Fruit fly (Drosophila melanogaster): ENCODE measurements around the gene CG17666.

The CG17666 gene

dm6 chr3L:12790783-12791678 lies 9.9 kb downstream of the CG17666 start:
- TF ChIP-seq noc (tag; optimal IDR thresholded peaks at IDR 0.05): no peak

- peak; percentile 25 for TF ChIP-seq noc (tag; optimal IDR thresholded peaks at IDR 0.05)
Measured at dm6 chr3L:12791679-12792229, 10.6 kb downstream of the CG17666 start.

DNA sequence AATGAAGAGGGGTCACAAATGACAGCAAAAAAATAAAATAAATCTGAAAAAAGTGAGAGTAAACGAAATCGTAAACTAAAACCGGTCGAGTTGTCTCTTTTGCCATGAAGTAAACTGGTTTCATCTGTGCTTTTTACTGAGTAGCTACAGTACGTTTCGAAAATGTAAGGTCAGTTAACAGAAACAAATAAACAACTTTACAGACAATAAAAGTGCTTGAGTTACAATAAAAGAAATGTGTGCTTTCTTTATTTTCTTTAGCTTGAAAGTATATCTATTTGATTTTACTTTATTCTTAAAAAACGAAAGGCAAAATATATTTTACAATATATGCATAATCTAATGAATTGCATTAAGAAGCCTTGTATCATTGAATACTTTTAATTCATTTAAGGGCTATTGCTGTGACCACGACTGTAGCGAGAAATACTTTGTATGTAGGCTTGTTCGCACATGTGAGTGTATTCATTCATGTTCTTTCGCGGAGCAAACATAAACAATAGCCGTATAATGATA lies 11.9 kb downstream of the CG17666 start:
- peak; percentile 84 for TF ChIP-seq noc (tag; optimal IDR thresholded peaks at IDR 0.05)

dm6 chr3L:12794532-12794931 lies 13.4 kb downstream of the CG17666 start:
- no peak for TF ChIP-seq noc (tag; optimal IDR thresholded peaks at IDR 0.05)

dm6 chr3L:12796077-12796641 lies 15.0 kb downstream of the CG17666 start:
- TF ChIP-seq noc (tag; optimal IDR thresholded peaks at IDR 0.05): no peak

DNA sequence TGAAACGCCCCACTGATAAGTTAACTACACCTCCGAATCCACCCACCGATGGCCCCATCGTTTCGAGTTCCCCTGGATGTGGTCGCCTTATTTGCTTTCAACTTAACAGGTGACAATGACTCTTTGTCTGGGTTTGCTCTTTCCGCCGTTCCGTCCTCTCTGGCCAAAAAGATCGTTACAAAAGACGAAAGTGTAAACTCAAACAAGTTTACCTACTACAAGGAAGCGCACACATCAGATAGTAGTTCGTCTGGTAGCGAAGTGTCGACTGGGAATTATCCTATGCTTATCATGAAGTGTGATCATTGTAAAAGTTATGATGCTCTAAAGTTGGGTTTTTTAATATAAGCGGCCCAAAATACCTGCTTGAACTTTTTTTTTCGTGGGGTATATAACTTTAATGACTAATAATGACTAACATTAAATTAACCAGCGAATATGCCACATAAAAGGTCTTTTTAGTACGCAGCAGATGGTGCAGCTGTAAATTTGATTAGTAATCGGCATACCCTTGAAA lies 17.7 kb downstream of the CG17666 start:
- TF ChIP-seq noc (tag; optimal IDR thresholded peaks at IDR 0.05): no peak

DNA sequence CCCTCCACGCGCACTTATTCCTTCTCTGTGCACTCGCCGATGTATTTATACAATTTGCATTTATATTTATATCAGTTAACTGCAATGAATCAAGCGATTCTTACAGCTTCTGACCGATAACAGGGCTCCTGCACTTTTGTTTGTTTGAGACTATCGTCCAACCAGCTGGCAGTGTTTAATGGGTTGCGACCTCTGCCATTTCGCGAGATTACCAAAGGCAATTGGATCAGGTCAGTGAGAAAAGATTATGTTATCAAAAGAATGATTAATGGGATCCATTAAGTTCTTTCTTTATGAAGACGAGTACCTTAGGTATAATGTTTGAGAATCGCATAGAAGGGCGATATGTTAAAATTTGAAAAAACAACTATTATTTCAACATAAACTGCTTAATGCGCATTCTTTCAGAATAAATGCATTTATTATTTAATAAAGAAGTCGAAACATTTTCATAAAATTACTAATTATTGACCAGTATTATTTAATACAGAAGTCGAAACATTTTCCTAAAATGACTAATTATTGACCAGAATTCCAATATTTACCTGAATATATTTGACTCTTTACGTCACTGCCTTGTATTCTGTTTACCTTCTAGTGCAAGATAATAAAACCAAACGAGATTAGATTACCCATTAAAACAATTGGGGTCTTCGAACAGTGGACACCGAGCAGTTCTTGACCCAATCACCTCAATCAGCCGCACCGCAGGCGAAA lies 18.5 kb downstream of the CG17666 start:
- no peak for TF ChIP-seq noc (tag; optimal IDR thresholded peaks at IDR 0.05)

DNA sequence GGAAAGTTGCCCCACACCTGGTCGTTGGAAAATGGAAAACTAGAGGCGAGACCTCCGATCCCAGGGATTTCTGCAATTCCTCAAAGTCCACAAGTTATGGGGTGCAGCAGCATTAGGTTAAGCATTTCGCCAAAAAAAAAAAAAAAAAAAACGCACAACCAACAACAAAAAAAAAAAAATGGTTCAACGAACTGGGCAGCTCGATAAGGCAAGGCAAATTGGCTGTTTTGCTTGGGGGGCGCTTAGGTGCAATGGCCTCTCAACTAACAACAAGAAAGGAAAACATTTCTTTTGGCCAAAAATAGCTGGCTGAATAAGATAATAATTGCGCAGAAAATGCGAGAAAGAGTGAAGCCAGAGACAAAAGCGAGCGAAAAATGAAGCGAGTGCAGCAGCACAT lies 19.0 kb downstream of the CG17666 start:
- TF ChIP-seq noc (tag; optimal IDR thresholded peaks at IDR 0.05): no peak

dm6 chr3L:12802443-12802865 lies 21.3 kb downstream of the CG17666 start:
- no peak for TF ChIP-seq noc (tag; optimal IDR thresholded peaks at IDR 0.05)

DNA sequence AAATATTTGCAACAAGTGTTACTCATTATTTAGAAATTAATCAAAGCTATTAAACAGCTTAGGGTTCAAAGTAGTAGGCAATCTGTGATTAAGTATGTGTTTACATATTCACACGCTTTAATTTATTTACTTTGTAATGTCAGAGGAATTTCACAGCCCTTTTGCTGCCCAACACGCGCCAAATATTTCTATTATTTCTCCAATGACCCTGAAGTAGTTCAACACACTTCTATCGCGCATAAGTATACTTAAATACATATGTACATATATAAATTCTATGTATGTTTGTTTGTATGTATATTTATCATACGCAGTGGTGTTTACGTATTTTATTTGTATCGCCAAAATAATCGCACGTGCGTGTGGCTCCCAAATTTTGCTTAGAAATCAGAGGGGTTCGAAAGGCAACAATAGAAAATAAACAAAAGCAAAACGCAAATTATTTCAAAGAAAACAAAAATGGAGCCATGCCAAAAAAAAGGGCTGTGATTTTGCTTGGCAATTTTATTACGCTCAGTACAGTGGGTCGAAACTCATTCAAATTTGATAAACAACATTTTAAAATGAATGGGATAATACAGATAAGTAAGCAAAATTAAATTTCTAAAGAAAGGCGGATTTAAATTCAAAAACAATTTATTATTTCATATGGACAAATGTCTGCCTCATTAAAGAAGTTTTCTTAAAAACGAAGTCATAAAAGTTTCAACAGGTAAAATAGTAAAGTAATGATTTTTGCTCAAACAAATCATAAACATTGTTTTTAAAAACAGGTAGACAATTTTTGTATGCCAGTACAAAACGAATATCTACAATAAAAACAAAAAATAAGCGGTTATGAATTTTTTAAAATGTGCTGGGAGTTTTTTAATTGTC lies 22.3 kb downstream of the CG17666 start:
- TF ChIP-seq noc (tag; optimal IDR thresholded peaks at IDR 0.05): peak; percentile 80

dm6 chr3L:12804035-12804729 lies 23.1 kb downstream of the CG17666 start:
- TF ChIP-seq noc (tag; optimal IDR thresholded peaks at IDR 0.05): no peak

DNA sequence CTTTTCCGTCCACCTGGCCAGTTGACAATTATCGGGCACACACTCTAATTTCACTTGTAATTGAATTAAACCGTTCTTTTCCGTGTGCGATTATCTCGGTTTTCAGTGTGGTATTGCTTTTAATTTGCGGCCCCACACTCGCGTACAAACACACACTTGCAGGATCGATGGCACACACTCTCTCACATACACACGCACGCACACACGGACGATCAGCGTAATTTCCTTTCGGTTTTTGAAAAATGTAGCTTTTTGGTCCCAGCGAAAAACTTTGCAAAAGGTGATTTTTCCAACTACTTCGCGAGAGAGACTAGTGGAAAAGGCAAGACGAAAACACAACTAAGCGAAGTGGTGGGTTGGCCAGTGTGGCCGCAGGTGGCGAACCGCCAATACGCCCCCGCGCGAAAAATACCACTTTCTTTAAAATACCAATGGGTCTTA lies 23.6 kb downstream of the CG17666 start, which contains the start of gene Atg1:
TSS of gene Atg1 (minus strand) at position 387 of the 441 bp plus-strand sequence.
- peak; percentile 26 for TF ChIP-seq noc (tag; optimal IDR thresholded peaks at IDR 0.05)

DNA sequence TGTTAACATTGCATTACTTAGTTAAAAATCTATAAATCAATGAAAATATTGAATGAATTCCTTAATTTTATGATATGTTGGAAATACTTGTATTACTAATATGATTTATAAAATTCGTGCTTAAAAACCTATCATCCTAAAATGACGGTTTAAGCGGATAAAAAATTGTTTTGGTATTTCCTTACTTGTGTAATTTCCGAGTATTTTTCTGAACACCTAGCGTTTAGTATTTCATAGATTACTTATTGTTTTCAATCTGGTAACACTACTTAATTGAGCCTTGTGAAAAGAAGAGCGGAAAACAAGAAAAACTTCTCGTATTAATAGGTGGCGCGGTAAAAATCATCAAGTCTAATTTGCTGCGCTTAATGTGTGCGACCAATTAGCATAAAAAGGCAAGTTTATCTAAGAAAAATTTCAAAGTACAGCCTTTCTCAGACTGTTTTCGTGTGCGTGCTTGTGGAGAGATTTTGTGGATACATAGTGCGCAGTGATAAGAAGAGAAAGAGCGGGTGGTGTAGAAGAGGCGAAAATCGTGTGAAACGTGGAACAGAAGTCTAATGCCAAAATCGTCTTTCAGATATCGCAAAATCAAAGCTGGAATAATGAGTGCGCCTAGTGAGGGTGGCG lies 24.6 kb downstream of the CG17666 start, which contains the start of gene Sap130:
TSS of gene Sap130 (plus strand) at position 243 of the 630 bp plus-strand sequence.
- no peak for TF ChIP-seq noc (tag; optimal IDR thresholded peaks at IDR 0.05)
